Worm (Caenorhabditis elegans) whole organism, L1 larva: ENCODE data around the gene lgc-30.

Experiments
- F16B12.6 ChIP-seq: fragments of 150-350 bp; optimal IDR thresholded peaks from 2 replicates; lab custom pipeline; 2014; ENCODE audit warnings: missing biosample characterization, missing genetic modification characterization
- Y116A8C.19 ChIP-seq: sonication (generic microtip); optimal IDR thresholded peaks from 2 replicates; lab custom pipeline; 2016; ENCODE audit warnings: missing compliant biosample characterization, missing genetic modification characterization, borderline replicate concordance
- aha-1 ChIP-seq: fragments of 150-350 bp; optimal IDR thresholded peaks from 2 replicates; lab custom pipeline; 2014; ENCODE audit warnings: missing biosample characterization, missing genetic modification characterization
- alr-1 ChIP-seq: fragments of 200-800 bp; sonication (Bioruptor generic); optimal IDR thresholded peaks from 2 replicates; lab custom pipeline; 2018; ENCODE audit warnings: borderline replicate concordance, mild to moderate bottlenecking, missing genetic modification characterization, missing compliant biosample characterization
- aly-2 ChIP-seq: fragments of 150-350 bp; optimal IDR thresholded peaks from 2 replicates; lab custom pipeline; 2014; ENCODE audit warnings: missing biosample characterization, missing genetic modification characterization
- ama-1 ChIP-seq: fragments of 150-350 bp; optimal IDR thresholded peaks from 2 replicates; lab custom pipeline; 2014
- blmp-1 ChIP-seq: fragments of 150-350 bp; optimal IDR thresholded peaks from 2 replicates; lab custom pipeline; 2014; ENCODE audit warnings: missing biosample characterization, missing genetic modification characterization
- ceh-63 ChIP-seq: fragments of 200-800 bp; sonication (Bioruptor generic); optimal IDR thresholded peaks from 2 replicates; lab custom pipeline; 2018; ENCODE audit warnings: mild to moderate bottlenecking, missing genetic modification characterization, missing compliant biosample characterization
- ceh-82 ChIP-seq, 3 experiments: fragments of 150-350 bp in 1 of 3; sonication (generic microtip) in 2 of 3; optimal IDR thresholded peaks; 2 replicates each; lab custom pipeline; 2014 to 2017; ENCODE audit warnings: missing biosample characterization in 3 of 3, missing genetic modification characterization in 3 of 3
- ces-1 ChIP-seq: fragments of 150-350 bp; optimal IDR thresholded peaks from 2 replicates; lab custom pipeline; 2014; ENCODE audit warnings: missing biosample characterization, missing genetic modification reagents, missing genetic modification characterization
- dpl-1 ChIP-seq, 3 experiments: fragments of 150-350 bp in 2 of 3; sonication (generic microtip) in 1 of 3; optimal IDR thresholded peaks; 2 replicates each; lab custom pipeline; 2014 to 2017; ENCODE audit warnings: missing biosample characterization in 3 of 3, missing genetic modification characterization in 3 of 3, missing genetic modification reagents in 3 of 3
- dsc-1 ChIP-seq: sonication (generic microtip); optimal IDR thresholded peaks from 2 replicates; lab custom pipeline; 2016; ENCODE audit warnings: mild to moderate bottlenecking, missing genetic modification characterization, missing compliant biosample characterization
- efl-1 ChIP-seq, 4 experiments: fragments of 150-350 bp; optimal IDR thresholded peaks in 3 of 4; peaks in 1 of 4; 1 replicate in 1 of 4; 2 replicates in 3 of 4; lab custom pipeline; 2014; ENCODE audit warnings: missing biosample characterization in 2 of 4, missing genetic modification characterization in 2 of 4, missing genetic modification reagents in 2 of 4
- egl-13 ChIP-seq: sonication (generic microtip); optimal IDR thresholded peaks from 2 replicates; lab custom pipeline; 2016; ENCODE audit warnings: missing genotype, missing genetic modification reagents, missing genetic modification characterization, missing compliant biosample characterization
- elt-3 ChIP-seq, 6 experiments: fragments of 150-350 bp in 1 of 6; sonication (generic microtip); optimal IDR thresholded peaks; 2 replicates each; lab custom pipeline; 2017 to 2018; ENCODE audit warnings: missing biosample characterization in 6 of 6, missing genetic modification characterization in 6 of 6, inconsistent platforms in 1 of 6
- fkh-4 ChIP-seq: sonication (generic microtip); optimal IDR thresholded peaks from 2 replicates; lab custom pipeline; 2016; ENCODE audit warnings: missing compliant biosample characterization, missing genetic modification characterization, borderline replicate concordance
- fos-1 ChIP-seq: fragments of 150-350 bp; optimal IDR thresholded peaks from 2 replicates; lab custom pipeline; 2014; ENCODE audit warnings: missing biosample characterization, missing genetic modification characterization
- grh-1 ChIP-seq: fragments of 200-800 bp; sonication (Bioruptor generic); IDR thresholded peaks from 2 replicates; pipeline ENCODE4 v1.3.6; 2022; ENCODE audit warnings: missing genetic modification reagents, missing genetic modification characterization, missing compliant biosample characterization
- hlh-4 ChIP-seq: sonication (generic microtip); optimal IDR thresholded peaks from 2 replicates; lab custom pipeline; 2016; ENCODE audit warnings: mild to moderate bottlenecking, missing genetic modification characterization, missing compliant biosample characterization
- hpl-2 ChIP-seq: fragments of 150-350 bp; optimal IDR thresholded peaks from 2 replicates; lab custom pipeline; 2014; ENCODE audit warnings: missing biosample characterization, missing genetic modification reagents, missing genetic modification characterization
- isw-1 ChIP-seq: fragments of 200-800 bp; sonication (Bioruptor generic); IDR thresholded peaks from 2 replicates; pipeline ENCODE4 v1.3.6; 2022; ENCODE audit warnings: missing genetic modification characterization, missing compliant biosample characterization
- lin-13 ChIP-seq: fragments of 150-350 bp; optimal IDR thresholded peaks from 2 replicates; lab custom pipeline; 2014; ENCODE audit warnings: missing biosample characterization, missing genetic modification reagents, missing genetic modification characterization
- lin-14 ChIP-seq: fragments of 200-800 bp; sonication (Bioruptor generic); optimal IDR thresholded peaks from 2 replicates; lab custom pipeline; 2018; ENCODE audit warnings: mild to moderate bottlenecking, missing genetic modification characterization, moderate library complexity, missing compliant biosample characterization
- lin-15B ChIP-seq: fragments of 150-350 bp; sonication (generic microtip); optimal IDR thresholded peaks from 3 replicates; lab custom pipeline; 2014; ENCODE audit warnings: missing biosample characterization, missing genetic modification characterization
- lin-35 ChIP-seq, 2 experiments: fragments of 150-350 bp; optimal IDR thresholded peaks; 2 replicates each; lab custom pipeline; 2014; ENCODE audit warnings: missing biosample characterization in 2 of 2, missing genetic modification characterization in 2 of 2, missing genetic modification reagents in 2 of 2
- lin-39 ChIP-seq: fragments of 150-350 bp; optimal IDR thresholded peaks from 2 replicates; lab custom pipeline; 2014; ENCODE audit warnings: missing biosample characterization, missing genetic modification reagents, missing genetic modification characterization
- mab-9 ChIP-seq: fragments of 200-800 bp; sonication (Bioruptor generic); IDR thresholded peaks from 2 replicates; pipeline ENCODE4 v1.3.6; 2022; ENCODE audit warnings: missing genetic modification reagents, missing genetic modification characterization, missing compliant biosample characterization
- mdl-1 ChIP-seq, 2 experiments: fragments of 150-350 bp; optimal IDR thresholded peaks; 2 replicates each; lab custom pipeline; 2014 to 2017; ENCODE audit warnings: missing biosample characterization in 2 of 2, missing genetic modification characterization in 2 of 2, inconsistent platforms in 1 of 2
- mep-1 ChIP-seq: fragments of 150-350 bp; optimal IDR thresholded peaks from 2 replicates; lab custom pipeline; 2014; ENCODE audit warnings: missing biosample characterization, missing genetic modification characterization
- nhr-11 ChIP-seq: fragments of 150-350 bp; optimal IDR thresholded peaks from 2 replicates; lab custom pipeline; 2014; ENCODE audit warnings: missing biosample characterization, missing genetic modification characterization
- nhr-19 ChIP-seq: fragments of 200-800 bp; sonication (Bioruptor generic); conservative IDR thresholded peaks from 2 replicates; pipeline ENCODE4 v1.3.6; 2022; ENCODE audit warnings: missing genetic modification characterization, missing compliant biosample characterization
- nhr-20 ChIP-seq: sonication (generic microtip); optimal IDR thresholded peaks from 2 replicates; lab custom pipeline; 2016; ENCODE audit warnings: mild to moderate bottlenecking, missing genetic modification characterization, missing compliant biosample characterization
- nhr-237 ChIP-seq: fragments of 150-350 bp; optimal IDR thresholded peaks from 2 replicates; lab custom pipeline; 2014; ENCODE audit warnings: missing biosample characterization, missing genetic modification characterization
- nhr-47 ChIP-seq: sonication (generic microtip); optimal IDR thresholded peaks from 2 replicates; lab custom pipeline; 2016; ENCODE audit warnings: mild to moderate bottlenecking, missing genetic modification characterization, moderate library complexity, missing compliant biosample characterization
- nhr-84 ChIP-seq: sonication (generic microtip); optimal IDR thresholded peaks from 2 replicates; lab custom pipeline; 2017; ENCODE audit warnings: missing biosample characterization, missing genetic modification characterization
- nhr-90 ChIP-seq: sonication (generic microtip); optimal IDR thresholded peaks from 2 replicates; lab custom pipeline; 2016; ENCODE audit warnings: mild to moderate bottlenecking, missing genetic modification characterization, missing compliant biosample characterization; ENCODE audit not compliant: poor library complexity
- pag-3 ChIP-seq: sonication (generic microtip); optimal IDR thresholded peaks from 2 replicates; lab custom pipeline; 2017; ENCODE audit warnings: missing genetic modification characterization, mild to moderate bottlenecking, missing compliant biosample characterization, antibody characterized with exemption, borderline replicate concordance; ENCODE audit not compliant: insufficient read depth
- pax-3 ChIP-seq: fragments of 200-800 bp; sonication (Bioruptor generic); optimal IDR thresholded peaks from 2 replicates; lab custom pipeline; 2018; ENCODE audit warnings: mild to moderate bottlenecking, missing genetic modification characterization, moderate library complexity, missing compliant biosample characterization
- pqm-1 ChIP-seq: sonication (generic microtip); optimal IDR thresholded peaks from 3 replicates; lab custom pipeline; 2017; ENCODE audit warnings: missing biosample characterization, missing genetic modification characterization
- skn-1 ChIP-seq: fragments of 150-350 bp; optimal IDR thresholded peaks from 2 replicates; lab custom pipeline; 2014; ENCODE audit warnings: missing biosample characterization, missing genetic modification characterization
- snpc-4 ChIP-seq: fragments of 150-350 bp; optimal IDR thresholded peaks from 2 replicates; lab custom pipeline; 2014; ENCODE audit warnings: missing biosample characterization, missing genetic modification characterization
- snu-23 ChIP-seq: sonication (generic microtip); optimal IDR thresholded peaks from 2 replicates; lab custom pipeline; 2016; ENCODE audit warnings: missing genetic modification characterization, missing compliant biosample characterization
- sptf-1 ChIP-seq: fragments of 150-350 bp; optimal IDR thresholded peaks from 2 replicates; lab custom pipeline; 2014; ENCODE audit warnings: missing biosample characterization, missing genetic modification characterization
- swsn-7 ChIP-seq: sonication (generic microtip); optimal IDR thresholded peaks from 2 replicates; lab custom pipeline; 2016; ENCODE audit warnings: missing genetic modification characterization, missing compliant biosample characterization
- unc-130 ChIP-seq: fragments of 150-350 bp; optimal IDR thresholded peaks from 2 replicates; lab custom pipeline; 2017; ENCODE audit warnings: missing biosample characterization, missing genetic modification characterization, inconsistent platforms
- unc-30 ChIP-seq: sonication (generic microtip); optimal IDR thresholded peaks from 2 replicates; lab custom pipeline; 2017; ENCODE audit warnings: missing biosample characterization, missing genetic modification characterization
- unc-98 ChIP-seq: fragments of 200-800 bp; sonication (Bioruptor generic); IDR thresholded peaks from 2 replicates; pipeline ENCODE4 v1.3.6; 2022; ENCODE audit warnings: missing genetic modification characterization, missing compliant biosample characterization
- vab-15 ChIP-seq: sonication (generic microtip); optimal IDR thresholded peaks from 2 replicates; lab custom pipeline; 2017; ENCODE audit warnings: missing genotype, mild to moderate bottlenecking, missing genetic modification characterization, missing compliant biosample characterization
- zag-1 ChIP-seq: fragments of 150-350 bp; optimal IDR thresholded peaks from 2 replicates; lab custom pipeline; 2014; ENCODE audit warnings: missing biosample characterization, missing genetic modification characterization
- ztf-4 ChIP-seq: fragments of 150-350 bp; optimal IDR thresholded peaks from 2 replicates; lab custom pipeline; 2014; ENCODE audit warnings: missing biosample characterization, missing genetic modification characterization

Gene lgc-30

DNA sequence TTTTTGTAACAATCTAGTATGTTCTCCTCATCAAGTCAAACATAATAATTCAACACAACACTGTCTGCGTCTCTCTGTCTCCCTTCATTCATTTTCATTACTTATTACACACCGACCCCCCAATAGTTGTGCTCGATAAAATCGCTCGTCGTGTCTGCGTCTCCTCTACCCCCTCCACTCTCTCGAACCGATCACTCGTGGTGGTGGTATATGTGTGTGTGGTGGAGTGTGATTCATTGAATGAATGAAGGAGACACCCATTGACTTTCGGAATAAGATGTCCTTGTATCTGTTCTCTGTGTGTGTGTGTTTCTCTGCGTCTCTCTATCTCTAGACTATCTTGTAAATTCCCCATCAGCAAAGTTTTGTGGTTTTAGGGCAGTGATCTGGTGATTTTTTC, 33.1 kb downstream of the lgc-30 start (continued):
- TF ChIP-seq lin-39 (tag; lab: Kevin White, UChicago) (peak; percentile 58), fos-1 (tag; lab: Kevin White, UChicago) (no peak), nhr-47 (tag; lab: Kevin White, UChicago) (peak; percentile 68), nhr-11 (tag; lab: Kevin White, UChicago) (peak; percentile 36), pax-3 (tag; lab: Kevin White, UChicago) (no peak), dsc-1 (tag; lab: Kevin White, UChicago) (peak; percentile 85), aha-1 (tag; lab: Kevin White, UChicago) (no peak), alr-1 (tag; lab: Kevin White, UChicago) (no peak), efl-1 (optimal IDR thresholded peaks at IDR 0.05; lab: Kevin White, UChicago) (peak; percentile 64 to 65), efl-1 (GFP tag; optimal IDR thresholded peaks at IDR 0.05 in 1 of 2; lab: Kevin White, UChicago) (peak; percentile 46 to 96), skn-1 (tag; lab: Kevin White, UChicago) (peak; percentile 4), aly-2 (tag; lab: Kevin White, UChicago) (no peak), snpc-4 (tag; lab: Kevin White, UChicago) (peak; percentile 27), isw-1 (GFP tag; lab: Robert Waterston, UW) (no peak), ces-1 (GFP tag; lab: Kevin White, UChicago) (no peak), Y116A8C.19 (tag; lab: Kevin White, UChicago) (no peak), lin-13 (GFP tag; lab: Kevin White, UChicago) (no peak), fkh-4 (no peak), ceh-63 (GFP tag; lab: Kevin White, UChicago) (no peak), pqm-1 (no peak), ztf-4 (tag; lab: Kevin White, UChicago) (peak; percentile 70), lin-14 (GFP tag; lab: Kevin White, UChicago) (peak; percentile 94), sptf-1 (tag; lab: Kevin White, UChicago) (no peak), dpl-1 (GFP tag; optimal IDR thresholded peaks at IDR 0.05; lab: Kevin White, UChicago) (peak; percentile 41 to 59 (median 55)), nhr-84 (tag; lab: Kevin White, UChicago) (no peak), mep-1 (tag; lab: Kevin White, UChicago) (peak; percentile 84), hlh-4 (tag; lab: Kevin White, UChicago) (no peak), blmp-1 (tag; lab: Kevin White, UChicago) (peak; percentile 73), grh-1 (peak; percentile 57), ceh-82 (tag; optimal IDR thresholded peaks at IDR 0.05; lab: Kevin White, UChicago) (peak in 2 of 3 experiments; percentile 3 to 22), zag-1 (tag; lab: Kevin White, UChicago) (no peak), nhr-90 (tag; lab: Kevin White, UChicago) (peak; percentile 79), lin-35 (GFP tag; optimal IDR thresholded peaks at IDR 0.05; lab: Kevin White, UChicago) (peak; percentile 64 to 75), mab-9 (GFP tag; lab: Robert Waterston, UW) (no peak), nhr-20 (tag; lab: Kevin White, UChicago) (peak; percentile 86), hpl-2 (GFP tag; lab: Kevin White, UChicago) (peak; percentile 7), mdl-1 (tag; optimal IDR thresholded peaks at IDR 0.05; lab: Kevin White, UChicago) (peak in 1 of 2 experiments; percentile 67), unc-98 (no peak), vab-15 (peak; percentile 8), nhr-19 (GFP tag; lab: Robert Waterston, UW) (peak; percentile 79), ama-1 (lab: Kevin White, UChicago) (no peak), pag-3 (no peak), elt-3 (tag; optimal IDR thresholded peaks at IDR 0.05; lab: Kevin White, UChicago) (peak in 4 of 6 experiments; percentile 10 to 72 (median 38)), unc-30 (tag; lab: Kevin White, UChicago) (no peak), snu-23 (peak; percentile 89), nhr-237 (no peak), lin-15B (tag; lab: Kevin White, UChicago) (no peak), unc-130 (peak; percentile 69), egl-13 (tag; lab: Kevin White, UChicago) (no peak), swsn-7 (tag; lab: Kevin White, UChicago) (peak; percentile 67), F16B12.6 (tag; lab: Kevin White, UChicago) (no peak)
